Worm (Caenorhabditis elegans) whole organism, late embryonic: ENCODE results near the gene ZK430.5.

Experiments used
- K09A11.1 ChIP-seq: sonication (generic microtip); optimal IDR thresholded peaks from 2 replicates; lab custom pipeline; 2017; ENCODE audit warnings: antibody characterized with exemption, mild to moderate bottlenecking, missing genetic modification characterization, missing compliant biosample characterization; ENCODE audit not compliant: insufficient read depth
- ceh-2 ChIP-seq: sonication (generic microtip); optimal IDR thresholded peaks from 2 replicates; lab custom pipeline; 2016; ENCODE audit warnings: missing genotype, missing genetic modification characterization, missing compliant biosample characterization
- ceh-24 ChIP-seq: sonication (generic microtip); optimal IDR thresholded peaks from 2 replicates; lab custom pipeline; 2016; ENCODE audit warnings: mild to moderate bottlenecking, missing genetic modification characterization, missing compliant biosample characterization
- ceh-31 ChIP-seq: sonication (generic microtip); optimal IDR thresholded peaks from 2 replicates; lab custom pipeline; 2016; ENCODE audit warnings: missing genetic modification characterization, missing compliant biosample characterization
- ceh-34 ChIP-seq: sonication (generic microtip); optimal IDR thresholded peaks from 2 replicates; lab custom pipeline; 2016; ENCODE audit warnings: mild to moderate bottlenecking, missing genetic modification characterization, missing compliant biosample characterization
- che-1 ChIP-seq: sonication (generic microtip); optimal IDR thresholded peaks from 2 replicates; lab custom pipeline; 2016; ENCODE audit warnings: mild to moderate bottlenecking, missing genetic modification characterization, missing compliant biosample characterization
- dmd-4 ChIP-seq: sonication (generic microtip); optimal IDR thresholded peaks from 2 replicates; lab custom pipeline; 2016; ENCODE audit warnings: borderline replicate concordance, missing genetic modification characterization, missing compliant biosample characterization
- elt-2 ChIP-seq: sonication (generic microtip); optimal IDR thresholded peaks from 2 replicates; lab custom pipeline; 2016; ENCODE audit warnings: missing genetic modification reagents, missing genetic modification characterization, missing compliant biosample characterization
- elt-4 ChIP-seq: sonication (generic microtip); optimal IDR thresholded peaks from 2 replicates; lab custom pipeline; 2016; ENCODE audit warnings: missing genetic modification characterization, missing compliant biosample characterization
- gmeb-2 ChIP-seq: sonication (generic microtip); optimal IDR thresholded peaks from 2 replicates; lab custom pipeline; 2016; ENCODE audit warnings: missing genetic modification characterization, inconsistent platforms, missing compliant biosample characterization
- hlh-6 ChIP-seq: sonication (generic microtip); optimal IDR thresholded peaks from 2 replicates; lab custom pipeline; 2016; ENCODE audit warnings: missing genotype, missing genetic modification characterization, missing compliant biosample characterization
- nhr-11 ChIP-seq: fragments of 150-350 bp; optimal IDR thresholded peaks from 2 replicates; lab custom pipeline; 2014; ENCODE audit warnings: missing biosample characterization, missing genetic modification characterization
- nhr-232 ChIP-seq: sonication (generic microtip); optimal IDR thresholded peaks from 2 replicates; lab custom pipeline; 2016; ENCODE audit warnings: missing genetic modification characterization, missing compliant biosample characterization
- odd-2 ChIP-seq: sonication (generic microtip); optimal IDR thresholded peaks from 2 replicates; lab custom pipeline; 2017; ENCODE audit warnings: antibody characterized with exemption, mild to moderate bottlenecking, missing genetic modification characterization, missing compliant biosample characterization
- pag-3 ChIP-seq: sonication (generic microtip); optimal IDR thresholded peaks from 2 replicates; lab custom pipeline; 2016; ENCODE audit warnings: missing compliant biosample characterization, missing genetic modification characterization, borderline replicate concordance
- pat-9 ChIP-seq: fragments of 200-800 bp; sonication (Bioruptor generic); optimal IDR thresholded peaks from 2 replicates; lab custom pipeline; 2018; ENCODE audit warnings: mild to moderate bottlenecking, missing genetic modification characterization, moderate library complexity, missing compliant biosample characterization
- pax-1 ChIP-seq: fragments of 150-350 bp; optimal IDR thresholded peaks from 2 replicates; lab custom pipeline; 2014; ENCODE audit warnings: missing biosample characterization, missing genetic modification characterization
- pqm-1 ChIP-seq: sonication (generic microtip); optimal IDR thresholded peaks from 2 replicates; lab custom pipeline; 2016; ENCODE audit warnings: missing genetic modification characterization, missing compliant biosample characterization
- ref-2 ChIP-seq: sonication (generic microtip); optimal IDR thresholded peaks from 2 replicates; lab custom pipeline; 2016; ENCODE audit warnings: missing genetic modification characterization, missing compliant biosample characterization
- rnt-1 ChIP-seq: sonication (generic microtip); optimal IDR thresholded peaks from 2 replicates; lab custom pipeline; 2016; ENCODE audit warnings: missing genetic modification characterization, missing compliant biosample characterization
- syd-9 ChIP-seq: sonication (generic microtip); optimal IDR thresholded peaks from 2 replicates; lab custom pipeline; 2016; ENCODE audit warnings: mild to moderate bottlenecking, missing genetic modification characterization, moderate library complexity, missing compliant biosample characterization
- tbx-2 ChIP-seq: sonication (generic microtip); optimal IDR thresholded peaks from 2 replicates; lab custom pipeline; 2016; ENCODE audit warnings: missing genetic modification characterization, missing compliant biosample characterization
- tbx-7 ChIP-seq: sonication (generic microtip); optimal IDR thresholded peaks from 2 replicates; lab custom pipeline; 2016; ENCODE audit warnings: missing genotype, missing genetic modification characterization, missing compliant biosample characterization
- unc-3 ChIP-seq, 2 experiments: fragments of 200-800 bp in 1 of 2; sonication (Bioruptor generic) in 1 of 2; sonication (generic microtip) in 1 of 2; conservative IDR thresholded peaks in 1 of 2; optimal IDR thresholded peaks in 1 of 2; 2 replicates each; pipeline versions ENCODE4 v1.3.6 to Lab custom; 2016 to 2022; ENCODE audit warnings: missing compliant biosample characterization in 2 of 2, missing genetic modification characterization in 2 of 2, missing genetic modification reagents in 1 of 2
- unc-86 ChIP-seq: sonication (generic microtip); optimal IDR thresholded peaks from 2 replicates; lab custom pipeline; 2016; ENCODE audit warnings: missing genetic modification characterization, missing compliant biosample characterization
- zip-5 ChIP-seq: sonication (generic microtip); optimal IDR thresholded peaks from 2 replicates; lab custom pipeline; 2016; ENCODE audit warnings: missing genetic modification characterization, missing compliant biosample characterization

ZK430.5 gene

DNA sequence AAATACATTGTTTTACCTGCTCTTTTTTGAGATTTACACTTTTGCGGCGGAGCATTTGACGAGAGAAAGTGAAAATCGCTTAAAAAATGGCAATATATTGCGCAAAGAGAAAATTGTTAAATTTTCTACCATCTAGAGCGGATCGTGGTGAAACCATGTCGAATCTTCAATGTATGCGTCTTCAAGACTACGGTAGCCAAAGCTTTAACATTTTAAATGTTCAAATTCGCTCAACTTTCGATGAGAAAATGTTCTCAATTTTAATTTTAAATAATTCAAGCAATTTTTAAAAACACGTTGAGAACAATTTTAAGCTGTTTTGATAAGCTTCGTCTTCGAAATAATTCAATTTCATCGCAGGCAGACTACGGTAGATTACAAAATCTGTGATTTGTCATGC, 54.8 kb downstream of the ZK430.5 start:
- TF ChIP-seq pqm-1 (tag; lab: Kevin White, UChicago) (no peak), pat-9 (tag; lab: Kevin White, UChicago) (no peak), ref-2 (tag; lab: Kevin White, UChicago) (no peak), tbx-7 (no peak), gmeb-2 (tag; lab: Kevin White, UChicago) (no peak), nhr-232 (tag; lab: Kevin White, UChicago) (no peak), che-1 (tag; lab: Kevin White, UChicago) (no peak), odd-2 (no peak), unc-86 (tag; lab: Kevin White, UChicago) (no peak), rnt-1 (no peak), dmd-4 (no peak)

DNA sequence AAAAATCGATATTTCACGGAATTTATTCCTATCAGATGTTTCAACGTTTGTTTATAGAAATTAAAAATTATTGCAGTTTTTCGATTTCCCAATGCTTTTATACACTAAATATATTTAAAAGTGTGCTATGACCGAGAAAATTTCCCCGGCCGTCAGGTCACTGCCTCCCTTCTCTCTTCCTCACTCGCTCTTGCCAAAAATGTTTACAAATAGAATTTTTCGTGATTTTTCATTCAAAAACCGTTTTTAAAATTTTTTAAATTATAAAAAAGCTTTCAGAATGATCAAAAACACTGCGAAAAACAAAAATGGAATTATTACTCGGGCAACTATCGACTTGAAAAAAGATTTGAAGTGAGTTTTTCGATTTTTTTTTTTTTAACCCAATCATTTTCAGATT, 55.4 kb downstream of the ZK430.5 start, which contains the start of the genes T12C9.7 and vps-18:
Gene T12C9.7, minus strand, starts transcription at position 101 of the 400 bp plus-strand sequence.
Gene vps-18, plus strand, starts transcription at position 280 of the 400 bp plus-strand sequence.
- TF ChIP-seq tbx-2 (tag; lab: Kevin White, UChicago) (no peak), zip-5 (no peak), ref-2 (tag; lab: Kevin White, UChicago) (no peak), rnt-1 (no peak), ceh-2 (tag; lab: Kevin White, UChicago) (no peak), elt-2 (no peak), syd-9 (tag; lab: Kevin White, UChicago) (no peak), pax-1 (tag; lab: Kevin White, UChicago) (no peak), odd-2 (no peak), tbx-7 (no peak), ceh-34 (tag; lab: Kevin White, UChicago) (no peak), pat-9 (tag; lab: Kevin White, UChicago) (no peak), K09A11.1 (no peak), ceh-24 (no peak)
- TF ChIP-seq, all 69 proteins: peak for 0

DNA sequence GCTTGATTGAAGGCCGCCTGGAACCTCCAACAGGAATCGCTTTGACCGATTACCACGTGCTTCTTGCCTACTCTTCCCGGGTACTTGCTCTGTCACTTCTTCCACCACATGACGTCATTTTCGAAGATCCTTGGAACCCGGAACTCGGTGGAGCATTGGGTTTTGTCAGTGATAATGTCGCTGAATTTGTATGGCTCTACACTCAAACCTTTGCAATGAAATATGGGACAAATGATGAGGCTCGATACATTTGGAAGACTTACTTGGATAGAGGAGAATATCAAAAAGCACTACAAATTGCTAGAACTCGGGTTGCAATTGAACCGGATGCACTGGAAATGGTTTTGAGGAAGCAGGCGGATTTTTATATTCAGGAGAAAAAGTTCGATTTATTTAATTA, 57.4 kb downstream of the ZK430.5 start:
- no peak for TF ChIP-seq unc-86 (tag; lab: Kevin White, UChicago)
- no peak for TF ChIP-seq ceh-2 (tag; lab: Kevin White, UChicago)
- no peak for TF ChIP-seq unc-3 (GFP tag; conservative IDR thresholded peaks at IDR 0.05; lab: Robert Waterston, UW)
- no peak for TF ChIP-seq unc-3 (tag; optimal IDR thresholded peaks at IDR 0.05; lab: Kevin White, UChicago)
- no peak for TF ChIP-seq ref-2 (tag; lab: Kevin White, UChicago)
- TF ChIP-seq elt-4 (tag; lab: Kevin White, UChicago), result no peak
- TF ChIP-seq hlh-6 (tag; lab: Kevin White, UChicago), result no peak
- TF ChIP-seq ceh-31 (tag; lab: Kevin White, UChicago), result no peak
- TF ChIP-seq pag-3, result no peak
- TF ChIP-seq nhr-11 (tag; lab: Kevin White, UChicago), result no peak
- TF ChIP-seq, all 69 proteins: peak for 0
